Fruit fly (Drosophila melanogaster): ENCODE data around the gene Orc5.
A peak's percentile ranks its signal among the peaks of the same experiment; 100 is the strongest.

Orc5 gene

dm6 chr2L:13839744-13840151, 10.1 kb downstream of the Orc5 start (continued):
- TF ChIP-seq tx (GFP tag; optimal IDR thresholded peaks at IDR 0.05) = no peak
- TF ChIP-seq Deaf1 (tag; optimal IDR thresholded peaks at IDR 0.05) = peak; percentile 70
- TF ChIP-seq nau (GFP tag; optimal IDR thresholded peaks at IDR 0.05) = peak; percentile 77
- no peak for TF ChIP-seq CG2129 (GFP tag; IDR thresholded peaks at IDR 0.05; ENCODE audit: partially characterized antibody)
- peak; percentile 43 for TF ChIP-seq CG4328 (GFP tag; optimal IDR thresholded peaks at IDR 0.05)
- TF ChIP-seq Lpt (GFP tag; optimal IDR thresholded peaks at IDR 0.05) = no peak
- peak; percentile 83 for TF ChIP-seq CG6254 (GFP tag; optimal IDR thresholded peaks at IDR 0.05)
- no peak for TF ChIP-seq hth (optimal IDR thresholded peaks at IDR 0.05)
- TF ChIP-seq CG12769 (tag; optimal IDR thresholded peaks at IDR 0.05) = peak; percentile 63
- TF ChIP-seq Xrp1 (GFP tag; IDR thresholded peaks at IDR 0.05) = peak; percentile 83
- peak; percentile 57 for TF ChIP-seq Side (GFP tag; optimal IDR thresholded peaks at IDR 0.05)
- peak; percentile 74 for TF ChIP-seq H2.0 (GFP tag; IDR thresholded peaks at IDR 0.05)
- no peak for TF ChIP-seq luna (GFP tag; optimal IDR thresholded peaks at IDR 0.05)
- TF ChIP-seq CG14860 (GFP tag; IDR thresholded peaks at IDR 0.05; ENCODE audit: partially characterized antibody) = no peak
- TF ChIP-seq pb (GFP tag; optimal IDR thresholded peaks at IDR 0.05) = peak; percentile 18
- TF ChIP-seq grn (GFP tag; optimal IDR thresholded peaks at IDR 0.05) = no peak
- peak; percentile 81 for TF ChIP-seq CG18599 (GFP tag; optimal IDR thresholded peaks at IDR 0.05)
- TF ChIP-seq CG12299 (tag; optimal IDR thresholded peaks at IDR 0.05) = peak; percentile 72
- peak; percentile 52 for TF ChIP-seq zfh2 (GFP tag; optimal IDR thresholded peaks at IDR 0.05)
- 0 out of 3 replicates have a peak, but pooled peaks have one; percentile 42 for TF ChIP-seq H15 (GFP tag; IDR thresholded peaks at IDR 0.05)
- peak in 1 of 2 experiments; percentile 93 for TF ChIP-seq eve (GFP tag; optimal IDR thresholded peaks at IDR 0.05)
- peak; percentile 74 for TF ChIP-seq Dek (tag; optimal IDR thresholded peaks at IDR 0.05)
- TF ChIP-seq maf-S (GFP tag; optimal IDR thresholded peaks at IDR 0.05) = peak; percentile 52
- TF ChIP-seq Six4 (GFP tag; optimal IDR thresholded peaks at IDR 0.05) = peak; percentile 72
- peak; percentile 91 for TF ChIP-seq unpg (GFP tag; optimal IDR thresholded peaks at IDR 0.05)
- TF ChIP-seq ash1 (GFP tag; optimal IDR thresholded peaks at IDR 0.05) = no peak
- no peak for TF ChIP-seq CG7963 (GFP tag; IDR thresholded peaks at IDR 0.05; ENCODE audit: partially characterized antibody)
- TF ChIP-seq CG2712 (tag; optimal IDR thresholded peaks at IDR 0.05) = peak; percentile 85
- no peak for TF ChIP-seq Trl (optimal IDR thresholded peaks at IDR 0.05)
- peak; percentile 62 for TF ChIP-seq Trl (GFP tag; optimal IDR thresholded peaks at IDR 0.05)
- no peak for TF ChIP-seq hkb (optimal IDR thresholded peaks at IDR 0.05)
- peak; percentile 90 for TF ChIP-seq hkb (GFP tag; IDR thresholded peaks at IDR 0.05)
- 0 out of 2 replicates have a peak, but pooled peaks have one; percentile 45 for TF ChIP-seq crol (GFP tag; IDR thresholded peaks at IDR 0.05)
- TF ChIP-seq CG5180 (GFP tag; optimal IDR thresholded peaks at IDR 0.05) = peak; percentile 59
- peak; percentile 57 for TF ChIP-seq Ets97D (GFP tag; optimal IDR thresholded peaks at IDR 0.05)
- TF ChIP-seq CG8765 (GFP tag; IDR thresholded peaks at IDR 0.05) = no peak
- TF ChIP-seq CG32772 (GFP tag; IDR thresholded peaks at IDR 0.05) = peak; percentile 59
- peak; percentile 32 for TF ChIP-seq wek (GFP tag; optimal IDR thresholded peaks at IDR 0.05)
- TF ChIP-seq hb (GFP tag; IDR thresholded peaks at IDR 0.05; ENCODE audit: partially characterized antibody) = no peak
- peak; percentile 83 for TF ChIP-seq fd96Cb (tag; optimal IDR thresholded peaks at IDR 0.05)
- no peak for TF ChIP-seq lov (optimal IDR thresholded peaks at IDR 0.05)
- TF ChIP-seq lov (GFP tag; IDR thresholded peaks at IDR 0.05) = no peak
- peak; percentile 52 for TF ChIP-seq shn (GFP tag; optimal IDR thresholded peaks at IDR 0.05)
- TF ChIP-seq Opbp (GFP tag; IDR thresholded peaks at IDR 0.05; ENCODE audit: partially characterized antibody) = no peak
- peak; percentile 78 for TF ChIP-seq CG14710 (tag; optimal IDR thresholded peaks at IDR 0.05)
- TF ChIP-seq Doc3 (GFP tag; IDR thresholded peaks at IDR 0.05; ENCODE audit: partially characterized antibody) = no peak
- TF ChIP-seq onecut (GFP tag; IDR thresholded peaks at IDR 0.05) = peak; percentile 73
- TF ChIP-seq CG4404 (GFP tag; IDR thresholded peaks at IDR 0.05) = no peak; the same call in 1 of the 2 replicates
- TF ChIP-seq CG15011 (GFP tag; optimal IDR thresholded peaks at IDR 0.05) = peak; percentile 52
- no peak for TF ChIP-seq CG13287 (GFP tag; IDR thresholded peaks at IDR 0.05; ENCODE audit: partially characterized antibody)
- TF ChIP-seq CG8359 (GFP tag; optimal IDR thresholded peaks at IDR 0.05; ENCODE audit: borderline replicate concordance) = peak; percentile 60

Measured in whole organism, embryonic.